Fruit fly (Drosophila melanogaster) whole organism, pupa: ENCODE results near the gene CG13609.

Source experiments
- CG10348 ChIP-seq: fragments of 200-800 bp; sonication (Bioruptor generic); IDR thresholded peaks from 2 replicates; pipeline ENCODE4 v1.3.6; 2022; ENCODE audit warnings: missing biosample characterization, missing genetic modification characterization
- CG12605 ChIP-seq: fragments of 200-800 bp; sonication (Bioruptor generic); IDR thresholded peaks from 2 replicates; pipeline ENCODE4 v1.3.6; 2022; ENCODE audit warnings: missing biosample characterization, missing genetic modification characterization
- CG13204 ChIP-seq: fragments of 200-800 bp; sonication (Bioruptor generic); optimal IDR thresholded peaks from 2 replicates; lab custom pipeline; 2018; ENCODE audit warnings: missing biosample characterization, mild to moderate bottlenecking, missing genetic modification characterization, moderate library complexity
- CG14655 ChIP-seq: fragments of 200-800 bp; sonication (Bioruptor generic); optimal IDR thresholded peaks from 3 replicates; lab custom pipeline; 2017; ENCODE audit warnings: mild to moderate bottlenecking, missing biosample characterization, missing genetic modification reagents, missing genetic modification characterization
- CG15710 ChIP-seq: fragments of 200-800 bp; sonication (Bioruptor generic); optimal IDR thresholded peaks from 2 replicates; lab custom pipeline; 2018; ENCODE audit warnings: missing biosample characterization, mild to moderate bottlenecking, missing genetic modification characterization, moderate library complexity
- CG17806 ChIP-seq: fragments of 200-800 bp; sonication (Bioruptor generic); optimal IDR thresholded peaks from 2 replicates; lab custom pipeline; 2018; ENCODE audit warnings: missing biosample characterization, mild to moderate bottlenecking, missing genetic modification characterization, moderate library complexity
- CG32121 ChIP-seq: fragments of 200-800 bp; sonication (Bioruptor generic); IDR thresholded peaks from 2 replicates; pipeline ENCODE4 v1.3.6; 2022; ENCODE audit warnings: missing biosample characterization, missing genetic modification characterization
- CG34367 ChIP-seq: fragments of 200-800 bp; sonication (Bioruptor generic); optimal IDR thresholded peaks from 2 replicates; lab custom pipeline; 2018; ENCODE audit warnings: missing biosample characterization, mild to moderate bottlenecking, missing genetic modification characterization
- CG4496 ChIP-seq: fragments of 200-800 bp; sonication (Bioruptor generic); IDR thresholded peaks from 3 replicates; pipeline ENCODE4 v1.3.6; 2022; ENCODE audit warnings: missing biosample characterization, missing genetic modification characterization
- CG8159 ChIP-seq: fragments of 200-800 bp; sonication (Bioruptor generic); optimal IDR thresholded peaks from 3 replicates; lab custom pipeline; 2018; ENCODE audit warnings: missing biosample characterization, mild to moderate bottlenecking, missing genetic modification characterization, moderate library complexity
- CG8301 ChIP-seq: fragments of 200-800 bp; sonication (Bioruptor generic); optimal IDR thresholded peaks from 2 replicates; lab custom pipeline; 2018; ENCODE audit warnings: missing biosample characterization, mild to moderate bottlenecking, missing genetic modification characterization
- CG9948 ChIP-seq: fragments of 200-800 bp; sonication (Bioruptor generic); optimal IDR thresholded peaks from 2 replicates; lab custom pipeline; 2018; ENCODE audit warnings: missing biosample characterization, mild to moderate bottlenecking, missing genetic modification characterization, moderate library complexity
- D1 ChIP-seq: fragments of 200-800 bp; sonication (Bioruptor generic); optimal IDR thresholded peaks from 2 replicates; lab custom pipeline; 2018; ENCODE audit warnings: missing biosample characterization, mild to moderate bottlenecking, missing genetic modification characterization, moderate library complexity
- EcR ChIP-seq: fragments of 200-800 bp; sonication (Bioruptor generic); optimal IDR thresholded peaks from 3 replicates; lab custom pipeline; 2019; ENCODE audit warnings: missing biosample characterization, missing genetic modification characterization, mild to moderate bottlenecking, moderate library complexity, missing genetic modification reagents
- Ets98B ChIP-seq: fragments of 200-800 bp; sonication (Bioruptor generic); IDR thresholded peaks from 2 replicates; pipeline ENCODE4 v1.3.6; 2022; ENCODE audit warnings: missing biosample characterization, missing genetic modification characterization
- Pif1A ChIP-seq: fragments of 200-800 bp; sonication (Bioruptor generic); optimal IDR thresholded peaks from 3 replicates; lab custom pipeline; 2016; ENCODE audit warnings: missing biosample characterization, missing genetic modification characterization
- Pif1B ChIP-seq: fragments of 200-800 bp; sonication (Bioruptor generic); optimal IDR thresholded peaks from 3 replicates; lab custom pipeline; 2016; ENCODE audit warnings: missing biosample characterization, missing genetic modification characterization
- Snoo ChIP-seq: fragments of 200-800 bp; sonication (Bioruptor generic); optimal IDR thresholded peaks from 3 replicates; lab custom pipeline; 2017; ENCODE audit warnings: missing biosample characterization, mild to moderate bottlenecking, missing genetic modification characterization, inconsistent platforms
- fd96Ca ChIP-seq: fragments of 200-800 bp; sonication (Bioruptor generic); IDR thresholded peaks from 3 replicates; pipeline ENCODE4 v1.3.6; 2022; ENCODE audit warnings: missing biosample characterization, missing genetic modification characterization
- gl ChIP-seq: fragments of 200-800 bp; sonication (Bioruptor generic); optimal IDR thresholded peaks from 2 replicates; lab custom pipeline; 2018; ENCODE audit warnings: missing biosample characterization, mild to moderate bottlenecking, missing genetic modification characterization
- rn ChIP-seq: fragments of 200-800 bp; sonication (Bioruptor generic); IDR thresholded peaks from 2 replicates; pipeline ENCODE4 v1.3.6; 2022; ENCODE audit warnings: missing biosample characterization, missing genetic modification characterization

Gene CG13609

DNA sequence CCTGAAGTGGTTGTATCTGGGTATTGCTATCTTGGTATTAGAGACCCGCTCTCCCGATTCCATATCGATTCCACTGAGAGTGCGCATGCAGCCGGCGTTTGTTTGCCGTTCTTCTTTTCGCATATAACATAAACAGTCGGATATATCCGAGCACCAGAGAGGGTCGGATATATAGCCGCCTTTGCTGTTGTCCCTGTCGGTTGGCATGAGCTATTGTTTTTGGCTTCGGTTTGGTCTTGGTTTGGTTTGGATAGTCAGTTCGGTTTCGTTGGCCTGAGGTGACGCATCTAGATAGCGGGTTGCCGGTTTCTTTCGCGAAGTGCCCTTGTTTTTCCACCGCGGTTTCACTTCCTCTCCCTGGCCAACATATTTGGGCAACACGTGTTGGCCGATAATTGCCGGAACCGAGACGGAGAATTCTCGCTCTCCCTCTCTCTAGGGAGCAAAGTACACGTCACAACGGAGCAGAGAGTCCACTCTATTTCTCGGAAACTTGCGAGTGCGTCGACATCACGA lies 46.0 kb downstream of the CG13609 start, which contains the start of gene Orct2:
Orct2 (plus strand) TSS at position 255 of the 516 bp plus-strand sequence.
- TF ChIP-seq Pif1A (GFP tag; lab: Kevin White, UChicago) (peak; percentile 6), CG14655 (GFP tag; lab: Kevin White, UChicago) (peak; percentile 14), CG17806 (no peak), CG8301 (tag; lab: Kevin White, UChicago) (no peak), Pif1B (GFP tag; lab: Kevin White, UChicago) (no peak), CG8159 (tag; lab: Kevin White, UChicago) (no peak), CG13204 (GFP tag; lab: Kevin White, UChicago) (peak; percentile 32), CG32121 (GFP tag; lab: Robert Waterston, UW) (peak; percentile 27; the same call in 1 of the 2 replicates), Snoo (tag; lab: Kevin White, UChicago) (no peak), D1 (tag; lab: Kevin White, UChicago) (no peak), EcR (GFP tag; lab: Kevin White, UChicago) (peak; percentile 40), CG10348 (GFP tag; lab: Robert Waterston, UW) (no peak), CG4496 (GFP tag; lab: Robert Waterston, UW) (peak; percentile 58; the same call in 1 of the 3 replicates), Ets98B (no peak; the same call in 1 of the 2 replicates), rn (GFP tag; lab: Robert Waterston, UW) (no peak), CG9948 (tag; lab: Kevin White, UChicago) (no peak), CG34367 (tag; lab: Kevin White, UChicago) (no peak), CG12605 (GFP tag; lab: Robert Waterston, UW) (peak; percentile 23; the same call in 1 of the 2 replicates), fd96Ca (0 out of 3 replicates have a peak, but pooled peaks have one; percentile 27), gl (tag; lab: Kevin White, UChicago) (no peak), CG15710 (tag; lab: Kevin White, UChicago) (no peak)
- TF ChIP-seq, all 21 proteins: peak for 8

DNA sequence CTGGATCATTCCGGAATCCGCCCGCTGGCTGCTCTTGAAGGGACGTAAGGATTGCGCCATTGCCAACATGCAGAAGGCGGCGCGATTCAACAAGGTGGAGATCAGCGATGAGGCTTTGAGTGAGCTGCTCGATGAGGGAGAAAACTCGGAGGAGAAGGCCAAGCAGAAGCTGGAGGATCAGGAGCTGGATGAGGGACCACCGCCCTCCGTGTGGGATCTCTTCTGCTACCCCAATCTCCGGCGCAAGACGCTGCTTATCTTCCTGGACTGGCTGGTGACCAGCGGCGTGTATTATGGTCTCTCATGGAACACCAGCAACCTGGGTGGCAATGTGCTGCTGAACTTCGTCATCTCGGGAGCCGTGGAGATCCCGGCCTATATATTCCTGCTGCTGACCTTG lies 47.4 kb downstream of the CG13609 start:
- no peak for TF ChIP-seq gl (tag; lab: Kevin White, UChicago)
- no peak for TF ChIP-seq CG17806
- no peak for TF ChIP-seq CG4496 (GFP tag; lab: Robert Waterston, UW)
- TF ChIP-seq fd96Ca = no peak
- TF ChIP-seq Snoo (tag; lab: Kevin White, UChicago) = no peak
- no peak for TF ChIP-seq rn (GFP tag; lab: Robert Waterston, UW)
- TF ChIP-seq D1 (tag; lab: Kevin White, UChicago) = no peak
- no peak for TF ChIP-seq CG34367 (tag; lab: Kevin White, UChicago)
- TF ChIP-seq Pif1B (GFP tag; lab: Kevin White, UChicago) = no peak
- no peak for TF ChIP-seq CG8301 (tag; lab: Kevin White, UChicago)
- TF ChIP-seq EcR (GFP tag; lab: Kevin White, UChicago) = no peak
- no peak for TF ChIP-seq CG32121 (GFP tag; lab: Robert Waterston, UW)
- TF ChIP-seq, all 21 proteins: peak for 0

DNA sequence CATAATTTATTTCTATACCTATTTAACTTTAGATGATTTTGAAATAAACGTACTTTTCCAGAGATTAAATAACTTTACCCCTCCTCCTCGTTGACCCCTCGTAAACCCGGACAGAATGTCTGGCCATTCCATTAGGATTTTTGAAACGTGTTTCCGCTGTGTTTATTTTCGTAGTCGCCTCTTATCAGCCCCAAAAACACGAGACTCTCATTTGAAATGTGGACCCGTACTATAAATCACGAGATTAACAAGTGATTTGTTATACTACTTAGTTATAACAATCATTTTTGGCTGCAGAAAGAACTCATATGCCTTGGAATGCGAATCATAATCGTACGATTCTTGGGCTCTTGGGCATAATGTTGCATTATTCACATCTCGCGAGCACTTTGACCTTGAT lies 48.6 kb downstream of the CG13609 start:
- TF ChIP-seq CG4496 (GFP tag; lab: Robert Waterston, UW) (no peak), CG8301 (tag; lab: Kevin White, UChicago) (no peak), Snoo (tag; lab: Kevin White, UChicago) (no peak), Ets98B (no peak), CG17806 (no peak), CG8159 (tag; lab: Kevin White, UChicago) (no peak), EcR (GFP tag; lab: Kevin White, UChicago) (no peak), rn (GFP tag; lab: Robert Waterston, UW) (no peak), CG10348 (GFP tag; lab: Robert Waterston, UW) (no peak), CG32121 (GFP tag; lab: Robert Waterston, UW) (no peak), fd96Ca (no peak), CG15710 (tag; lab: Kevin White, UChicago) (no peak), CG9948 (tag; lab: Kevin White, UChicago) (no peak), gl (tag; lab: Kevin White, UChicago) (no peak), CG13204 (GFP tag; lab: Kevin White, UChicago) (no peak), D1 (tag; lab: Kevin White, UChicago) (no peak), Pif1A (GFP tag; lab: Kevin White, UChicago) (no peak), CG34367 (tag; lab: Kevin White, UChicago) (no peak)

DNA sequence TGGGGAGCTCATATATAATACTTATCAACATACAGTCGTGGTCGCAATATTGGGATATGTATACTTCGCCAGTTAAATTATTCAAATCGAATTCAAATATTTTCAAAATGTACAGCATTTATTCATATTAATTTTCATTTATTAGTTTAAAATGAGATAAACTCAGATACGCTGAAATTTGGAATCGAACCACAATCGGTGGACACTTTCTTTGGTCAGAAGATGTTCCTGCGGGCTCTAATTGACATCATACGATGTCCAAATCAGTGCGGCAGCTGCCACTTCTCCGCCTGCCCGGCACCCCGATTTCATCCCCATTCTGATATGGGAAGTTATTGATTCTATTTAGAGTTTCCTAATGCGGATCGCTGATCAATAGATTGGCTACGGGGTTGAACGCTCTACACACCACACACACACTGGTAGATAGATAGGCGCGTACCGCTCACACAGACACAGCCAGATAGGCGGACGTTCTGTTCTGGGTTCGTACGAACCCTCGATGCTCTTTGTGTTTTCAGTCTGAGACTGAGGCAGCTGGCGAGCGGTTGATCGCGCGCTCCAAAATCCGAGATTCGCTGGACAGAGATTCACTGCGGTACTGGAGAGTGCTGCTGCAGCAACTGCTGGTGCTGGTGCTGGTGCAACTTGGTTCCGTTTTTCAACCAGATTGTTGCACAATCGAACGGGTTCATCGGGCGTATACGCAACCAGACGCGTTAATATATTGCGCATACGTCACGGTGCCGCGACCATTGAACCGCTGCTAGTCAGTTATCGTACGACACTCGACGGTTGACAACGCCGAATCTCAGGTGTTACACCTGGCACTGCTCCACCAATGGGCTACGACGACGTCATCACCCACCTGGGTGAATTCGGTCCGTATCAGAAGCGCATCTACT lies 49.5 kb downstream of the CG13609 start, which contains the start of gene Orct:
Orct (plus strand) TSS at position 157 of the 905 bp plus-strand sequence.
- TF ChIP-seq CG8301 (tag; lab: Kevin White, UChicago) (peak; percentile 52), D1 (tag; lab: Kevin White, UChicago) (no peak), CG10348 (GFP tag; lab: Robert Waterston, UW) (no peak), CG9948 (tag; lab: Kevin White, UChicago) (peak; percentile 50), CG15710 (tag; lab: Kevin White, UChicago) (peak; percentile 60), EcR (GFP tag; lab: Kevin White, UChicago) (peak; percentile 59), CG34367 (tag; lab: Kevin White, UChicago) (peak; percentile 6), gl (tag; lab: Kevin White, UChicago) (no peak), rn (GFP tag; lab: Robert Waterston, UW) (no peak), CG12605 (GFP tag; lab: Robert Waterston, UW) (no peak), CG13204 (GFP tag; lab: Kevin White, UChicago) (peak; percentile 96), CG32121 (GFP tag; lab: Robert Waterston, UW) (peak; percentile 46; the same call in 1 of the 2 replicates), fd96Ca (peak; percentile 47; the same call in 2 of the 3 replicates), CG4496 (GFP tag; lab: Robert Waterston, UW) (no peak; the same call in 2 of the 3 replicates), Snoo (tag; lab: Kevin White, UChicago) (peak; percentile 65), Pif1A (GFP tag; lab: Kevin White, UChicago) (peak; percentile 65), CG14655 (GFP tag; lab: Kevin White, UChicago) (peak; percentile 65), Pif1B (GFP tag; lab: Kevin White, UChicago) (peak; percentile 21), CG8159 (tag; lab: Kevin White, UChicago) (peak; percentile 76), CG17806 (peak; percentile 34)
